Worm (Caenorhabditis elegans) whole organism, L3 larva: ENCODE results near the gene cnc-9.

Experiments used
- nhr-12 ChIP-seq: fragments of 150-350 bp; optimal IDR thresholded peaks from 2 replicates; lab custom pipeline; 2014; ENCODE audit warnings: missing biosample characterization, missing genetic modification characterization
- unc-62 ChIP-seq: fragments of 150-350 bp; sonication (generic microtip); optimal IDR thresholded peaks from 4 replicates; lab custom pipeline; 2014; ENCODE audit warnings: missing biosample characterization, missing genetic modification reagents, missing genetic modification characterization

DNA sequence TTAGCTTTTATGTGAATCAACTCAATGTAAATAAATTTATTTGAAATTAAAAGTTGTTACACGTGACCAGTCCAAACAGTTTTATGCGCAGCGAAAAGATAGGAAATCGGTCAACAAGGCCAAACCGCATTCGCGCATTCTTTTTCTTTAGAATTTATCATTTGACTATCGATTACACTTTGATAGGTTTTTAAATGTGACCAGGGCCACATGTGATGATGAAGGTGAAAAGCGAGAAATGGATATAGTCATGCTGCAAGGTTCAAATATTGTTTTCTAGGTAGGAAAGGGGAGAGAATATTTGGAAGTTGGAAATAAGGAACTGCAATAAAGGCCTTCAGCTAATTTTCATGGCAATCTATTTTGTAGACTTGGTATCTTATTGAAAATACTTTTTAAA is 36.9 kb upstream of the cnc-9 start:
- TF ChIP-seq unc-62 (GFP tag; lab: Kevin White, UChicago) = no peak
- no peak for TF ChIP-seq nhr-12 (tag; lab: Kevin White, UChicago)
